Worm (Caenorhabditis elegans) whole organism, late embryonic: ENCODE results near the gene F17C11.11.

Experiments
- ceh-30 ChIP-seq: fragments of 150-350 bp; optimal IDR thresholded peaks from 2 replicates; lab custom pipeline; 2014; ENCODE audit warnings: missing biosample characterization, missing genetic modification characterization
- ets-4 ChIP-seq: sonication (generic microtip); optimal IDR thresholded peaks from 2 replicates; lab custom pipeline; 2016; ENCODE audit warnings: missing genetic modification characterization, missing compliant biosample characterization
- pqm-1 ChIP-seq: sonication (generic microtip); optimal IDR thresholded peaks from 2 replicates; lab custom pipeline; 2016; ENCODE audit warnings: missing genetic modification characterization, missing compliant biosample characterization
- pros-1 ChIP-seq: fragments of 150-350 bp; optimal IDR thresholded peaks from 2 replicates; lab custom pipeline; 2014; ENCODE audit warnings: missing biosample characterization, missing genetic modification reagents, missing genetic modification characterization

DNA sequence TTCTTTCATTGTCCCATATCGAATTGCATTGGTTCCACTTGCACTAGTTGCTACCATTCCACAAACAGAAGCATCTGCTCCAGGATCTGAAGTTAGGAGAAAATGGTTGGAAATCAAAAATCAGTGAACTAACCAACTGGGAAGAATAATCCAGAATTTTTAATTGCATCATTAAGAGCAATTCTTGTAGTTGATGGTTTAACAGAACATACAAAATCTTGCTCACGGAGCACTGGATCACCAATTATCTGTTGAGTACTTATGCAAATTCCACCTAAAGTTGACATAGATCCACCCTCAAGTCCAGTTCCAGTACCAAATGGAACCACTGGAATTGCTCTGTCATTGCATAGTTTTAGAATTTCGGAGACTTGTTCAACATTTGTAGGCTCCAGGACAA lies 48.8 kb downstream of the F17C11.11 start:
- TF ChIP-seq pros-1 (tag; lab: Kevin White, UChicago) (no peak), ets-4 (tag; lab: Kevin White, UChicago) (no peak), pqm-1 (tag; lab: Kevin White, UChicago) (no peak), ceh-30 (no peak)
